Worm (Caenorhabditis elegans): ENCODE results near the gene emc-5.

Gene emc-5

DNA sequence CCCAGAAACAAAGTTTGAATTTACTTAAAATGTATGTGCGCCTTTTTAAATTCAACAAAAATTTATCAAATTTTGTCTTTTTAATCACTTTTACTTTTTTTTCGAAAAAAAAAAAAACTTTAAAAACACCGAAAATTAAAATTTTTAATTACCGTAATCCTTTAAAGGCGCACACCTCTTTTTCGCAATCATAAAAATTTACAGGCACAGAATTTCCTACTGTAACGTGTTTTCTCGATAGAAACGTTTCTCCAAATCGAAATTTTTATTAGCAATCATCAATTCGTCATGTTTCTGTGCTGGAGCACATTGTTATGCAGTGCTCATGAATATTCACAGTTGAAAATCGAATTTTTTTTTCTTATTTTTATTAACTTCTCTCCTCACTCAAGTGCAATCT lies 39.9 kb downstream of the emc-5 start (continued):
- no peak for TF ChIP-seq Y79H2A.3 (GFP tag; conservative IDR thresholded peaks at IDR 0.05)
- TF ChIP-seq dox-1 (GFP tag; IDR thresholded peaks at IDR 0.05): no peak
- TF ChIP-seq snpc-1.1 (tag; optimal IDR thresholded peaks at IDR 0.05; ENCODE audit: insufficient read depth): no peak
- peak; percentile 93 for TF ChIP-seq madf-8 (GFP tag; conservative IDR thresholded peaks at IDR 0.05)
- TF ChIP-seq cebp-2 (GFP tag; IDR thresholded peaks at IDR 0.05): no peak
- TF ChIP-seq nhr-90 (tag; optimal IDR thresholded peaks at IDR 0.05): no peak
- TF ChIP-seq let-526 (GFP tag; IDR thresholded peaks at IDR 0.05): no peak
- TF ChIP-seq tlf-1 (GFP tag; optimal IDR thresholded peaks at IDR 0.05): no peak
- no peak for TF ChIP-seq lin-54 (GFP tag; optimal IDR thresholded peaks at IDR 0.05)
- TF ChIP-seq repo-1 (tag; optimal IDR thresholded peaks at IDR 0.05): no peak
- no peak for TF ChIP-seq Y67H2A.10 (GFP tag; conservative IDR thresholded peaks at IDR 0.05)
- no peak for TF ChIP-seq snpc-1.3 (tag; optimal IDR thresholded peaks at IDR 0.05; ENCODE audit: insufficient read depth)
- TF ChIP-seq C06A6.2 (GFP tag; conservative IDR thresholded peaks at IDR 0.05): no peak
- no peak for TF ChIP-seq F23B12.7 (tag; optimal IDR thresholded peaks at IDR 0.05; ENCODE audit: insufficient read depth)
- no peak for TF ChIP-seq nhr-120 (GFP tag; IDR thresholded peaks at IDR 0.05)
- no peak for TF ChIP-seq tbx-9 (tag; optimal IDR thresholded peaks at IDR 0.05; ENCODE audit: borderline replicate concordance)
- TF ChIP-seq unc-130 (GFP tag; optimal IDR thresholded peaks at IDR 0.05): no peak
- no peak for TF ChIP-seq B0035.1 (tag; optimal IDR thresholded peaks at IDR 0.05)
- no peak for TF ChIP-seq madf-10 (tag; optimal IDR thresholded peaks at IDR 0.05)
- no peak for TF ChIP-seq nfya-2 (GFP tag; IDR thresholded peaks at IDR 0.05)
- no peak for TF ChIP-seq F52B5.7 (tag; optimal IDR thresholded peaks at IDR 0.05)
- no peak for TF ChIP-seq efl-1 (GFP tag; optimal IDR thresholded peaks at IDR 0.05)
- TF ChIP-seq T07F8.4 (tag; optimal IDR thresholded peaks at IDR 0.05): no peak
- TF ChIP-seq mel-28 (tag; optimal IDR thresholded peaks at IDR 0.05; ENCODE audit: borderline replicate concordance): no peak
- 0 out of 2 replicates have a peak, but pooled peaks have one; percentile 28 for TF ChIP-seq D2030.7 (GFP tag; IDR thresholded peaks at IDR 0.05)
- no peak for TF ChIP-seq dpff-1 (tag; optimal IDR thresholded peaks at IDR 0.05)
- no peak for TF ChIP-seq aptf-3 (GFP tag; IDR thresholded peaks at IDR 0.05)
- no peak for TF ChIP-seq nfya-1 (tag; optimal IDR thresholded peaks at IDR 0.05; ENCODE audit: borderline replicate concordance, insufficient read depth)
- peak; percentile 81 for TF ChIP-seq lsl-1 (GFP tag; optimal IDR thresholded peaks at IDR 0.05)
- no peak for TF ChIP-seq egrh-3 (GFP tag; IDR thresholded peaks at IDR 0.05)
- TF ChIP-seq let-607 (tag; optimal IDR thresholded peaks at IDR 0.05): no peak
- no peak for TF ChIP-seq madf-3 (GFP tag; IDR thresholded peaks at IDR 0.05)

DNA sequence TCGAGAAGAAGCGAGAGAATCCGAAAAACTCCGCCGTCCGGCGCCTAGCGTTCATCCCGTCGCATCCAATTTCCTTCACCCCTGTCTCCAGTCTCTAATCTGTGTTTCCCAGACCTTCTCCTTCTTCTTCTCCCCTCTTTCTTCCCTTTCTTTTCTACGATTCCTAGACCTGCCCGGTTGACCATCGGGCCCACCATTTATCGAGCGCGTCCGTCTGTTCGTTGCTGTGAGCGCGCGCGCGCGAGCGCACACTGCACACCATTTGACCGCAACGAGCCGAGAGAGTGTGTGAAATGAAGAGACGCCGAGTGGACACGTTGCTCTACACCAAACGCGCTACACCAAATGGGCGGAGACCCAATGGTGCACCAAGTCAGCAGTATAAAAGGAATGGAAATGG lies 40.5 kb downstream of the emc-5 start:
- TF ChIP-seq nhr-80 (tag; optimal IDR thresholded peaks at IDR 0.05) (no peak), lsl-1 (GFP tag; optimal IDR thresholded peaks at IDR 0.05) (peak; percentile 80), rcor-1 (GFP tag; IDR thresholded peaks at IDR 0.05) (peak; percentile 47; the same call in 1 of the 2 replicates), ztf-22 (GFP tag; optimal IDR thresholded peaks at IDR 0.05) (no peak), T07F8.4 (tag; optimal IDR thresholded peaks at IDR 0.05) (no peak), B0019.2 (GFP tag; conservative IDR thresholded peaks at IDR 0.05) (peak; percentile 28; the same call in 1 of the 2 replicates), lin-26 (GFP tag; IDR thresholded peaks at IDR 0.05) (no peak), athp-1 (tag; optimal IDR thresholded peaks at IDR 0.05) (peak; percentile 40), F10E7.11 (tag; optimal IDR thresholded peaks at IDR 0.05) (no peak), Y67H2A.10 (GFP tag; conservative IDR thresholded peaks at IDR 0.05) (no peak), rec-8 (tag; optimal IDR thresholded peaks at IDR 0.05) (no peak), ceh-27 (GFP tag; optimal IDR thresholded peaks at IDR 0.05) (peak; percentile 6), T26A5.8 (tag; optimal IDR thresholded peaks at IDR 0.05) (no peak), chd-7 (tag; optimal IDR thresholded peaks at IDR 0.05) (no peak), F57A8.1 (GFP tag; optimal IDR thresholded peaks at IDR 0.05) (no peak), mxl-1 (tag; optimal IDR thresholded peaks at IDR 0.05) (no peak), dpff-1 (tag; optimal IDR thresholded peaks at IDR 0.05) (no peak), him-1 (tag; optimal IDR thresholded peaks at IDR 0.05) (peak; percentile 30), cebp-2 (GFP tag; IDR thresholded peaks at IDR 0.05) (no peak), F22D6.2 (tag; optimal IDR thresholded peaks at IDR 0.05) (no peak), F57C9.4 (tag; optimal IDR thresholded peaks at IDR 0.05) (no peak), ekl-4 (GFP tag; IDR thresholded peaks at IDR 0.05) (peak; percentile 64)

Data from whole organism, young adult.